Worm (Caenorhabditis elegans) whole organism, L4/young adult: ENCODE results near the gene Y69E1A.1.
"Not testable (repeated sequence)": the region's sequence is repeated elsewhere in the genome, so short reads cannot be mapped to it uniquely, and the experiment has no call there.

Experiments
- W03F9.2 ChIP-seq: fragments of 150-350 bp; optimal IDR thresholded peaks from 2 replicates; lab custom pipeline; 2014; ENCODE audit warnings: missing biosample characterization, missing genetic modification characterization
- dao-5 ChIP-seq: sonication (generic microtip); optimal IDR thresholded peaks from 2 replicates; lab custom pipeline; 2016; ENCODE audit warnings: missing genotype, missing genetic modification characterization, moderate library complexity, missing compliant biosample characterization
- him-1 ChIP-seq: sonication (generic microtip); optimal IDR thresholded peaks from 2 replicates; lab custom pipeline; 2016; ENCODE audit warnings: missing genotype, missing genetic modification reagents, missing genetic modification characterization, missing compliant biosample characterization

The Y69E1A.1 gene

DNA sequence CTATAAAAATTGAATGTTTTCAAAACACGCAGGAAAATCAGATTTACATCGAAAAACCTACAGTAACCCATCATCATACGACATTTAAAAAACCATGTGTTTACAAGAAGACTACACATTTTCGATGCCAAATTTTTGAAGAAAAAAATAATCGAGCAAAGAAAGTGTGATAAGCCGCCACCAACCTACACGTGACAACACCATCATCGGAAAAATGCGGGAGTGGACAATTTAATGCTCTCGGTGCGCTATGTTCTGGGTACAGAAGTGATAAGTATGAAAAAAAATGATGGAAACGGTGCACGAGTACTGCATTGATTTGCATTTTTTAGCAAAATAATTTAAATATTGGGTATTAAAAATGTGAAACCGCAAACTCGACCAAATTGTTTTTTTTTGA lies 16.0 kb upstream of the Y69E1A.1 start:
- TF ChIP-seq W03F9.2 (tag; lab: Kevin White, UChicago) (no peak), him-1 (no peak), dao-5 (tag; lab: Kevin White, UChicago) (no peak)

DNA sequence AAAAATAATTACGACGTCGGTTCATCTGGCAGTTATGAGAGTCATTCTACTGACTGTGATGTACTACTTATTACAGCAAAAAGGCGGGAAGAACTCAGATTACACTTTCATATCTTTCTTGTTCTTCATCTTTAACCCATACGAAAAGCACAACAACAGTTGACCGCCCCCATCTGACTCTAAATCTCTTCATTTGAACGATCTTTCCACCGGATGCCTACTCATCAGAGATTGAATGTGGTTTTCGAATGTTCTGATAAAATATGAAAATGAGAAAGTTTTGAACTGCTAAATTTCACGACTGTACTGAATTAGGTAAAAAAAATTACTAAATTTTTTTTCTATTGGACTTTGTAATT lies 9.5 kb upstream of the Y69E1A.1 start, which contains the start of gene sri-19:
sri-19 (plus strand) TSS at position 143 of the 359 bp plus-strand sequence.
- TF ChIP-seq dao-5 (tag; lab: Kevin White, UChicago) (no peak), him-1 (no peak), W03F9.2 (tag; lab: Kevin White, UChicago) (no peak)

DNA sequence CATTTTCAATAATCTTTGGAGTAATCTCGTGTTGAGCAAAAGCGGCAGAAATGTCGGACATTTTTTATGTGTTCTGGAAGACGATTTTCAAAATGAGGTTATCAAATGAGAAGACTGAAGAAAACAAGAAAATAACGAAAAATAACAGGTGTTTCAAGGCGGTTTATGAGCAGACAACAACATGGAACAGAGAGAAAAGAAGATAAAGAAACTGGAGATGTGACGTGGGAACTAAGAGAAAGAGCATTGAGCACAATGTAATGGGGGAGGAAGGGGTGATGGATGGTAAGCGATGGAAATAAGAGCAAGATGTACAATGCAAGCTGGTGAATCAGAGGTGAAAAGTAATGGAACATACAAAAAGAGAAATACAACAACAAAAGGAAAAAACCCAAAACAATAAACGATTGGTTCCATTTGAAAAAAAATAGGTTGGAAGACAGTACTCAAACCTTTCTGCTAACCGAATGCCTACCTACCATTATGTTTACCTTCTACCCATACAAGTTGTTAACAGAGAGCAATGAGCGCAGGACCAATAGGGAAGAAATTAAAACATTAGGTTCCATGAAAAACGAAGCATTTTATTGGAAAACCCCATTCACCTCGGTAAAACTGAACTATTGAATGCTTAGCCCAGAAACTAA lies 9.0 kb upstream of the Y69E1A.1 start, which contains the start of gene Y69E1A.5:
Y69E1A.5 (minus strand) TSS at position 73 of the 647 bp plus-strand sequence.
- TF ChIP-seq him-1: no peak
- no peak for TF ChIP-seq W03F9.2 (tag; lab: Kevin White, UChicago)
- TF ChIP-seq dao-5 (tag; lab: Kevin White, UChicago): no peak

DNA sequence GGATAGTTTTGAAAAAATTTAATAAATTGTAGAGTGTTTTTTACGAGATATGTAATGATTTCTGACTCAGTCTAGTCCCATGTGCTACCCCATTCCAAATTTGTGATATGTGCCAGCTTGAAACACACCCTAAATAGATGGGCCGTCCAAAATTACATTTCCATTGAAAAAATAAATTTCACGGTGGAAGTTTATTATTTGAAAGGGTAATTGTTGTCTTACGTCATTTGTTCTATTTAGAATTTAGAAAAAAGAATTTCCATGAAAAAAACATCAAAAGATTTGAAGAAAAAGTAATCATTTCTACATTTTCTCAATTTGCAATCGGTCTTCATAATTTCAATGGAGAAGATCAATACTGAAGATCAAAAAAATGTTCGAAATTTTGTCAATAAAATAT lies 6.3 kb upstream of the Y69E1A.1 start, which contains the start of gene Y69E1A.4:
Y69E1A.4 (plus strand) TSS at position 301 of the 400 bp plus-strand sequence.
- not testable (repeated sequence) for TF ChIP-seq dao-5 (tag; lab: Kevin White, UChicago); W03F9.2 (tag; lab: Kevin White, UChicago); him-1

DNA sequence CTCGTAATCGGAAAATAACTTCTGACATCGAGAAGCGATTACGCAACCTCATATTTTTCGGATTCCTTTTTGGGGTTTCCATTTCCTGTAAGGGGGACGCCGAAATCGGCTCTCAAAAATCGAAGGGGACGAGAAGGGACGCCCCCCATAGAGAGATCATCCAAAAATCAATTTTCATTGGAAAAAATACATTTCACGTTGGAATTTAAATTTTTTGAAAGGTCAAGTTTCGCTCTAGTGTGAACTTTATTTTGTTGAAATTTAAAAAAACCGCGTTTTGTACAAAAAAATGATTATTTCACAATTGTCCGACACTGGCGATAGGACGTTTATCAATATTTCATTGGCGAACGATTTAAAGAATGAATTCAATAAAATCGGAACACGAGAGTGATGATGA lies 3.3 kb upstream of the Y69E1A.1 start, which contains the start of gene Y69E1A.3:
Y69E1A.3 (plus strand) TSS at position 301 of the 400 bp plus-strand sequence.
- no peak for TF ChIP-seq him-1
- no peak for TF ChIP-seq W03F9.2 (tag; lab: Kevin White, UChicago)
- TF ChIP-seq dao-5 (tag; lab: Kevin White, UChicago): no peak

DNA sequence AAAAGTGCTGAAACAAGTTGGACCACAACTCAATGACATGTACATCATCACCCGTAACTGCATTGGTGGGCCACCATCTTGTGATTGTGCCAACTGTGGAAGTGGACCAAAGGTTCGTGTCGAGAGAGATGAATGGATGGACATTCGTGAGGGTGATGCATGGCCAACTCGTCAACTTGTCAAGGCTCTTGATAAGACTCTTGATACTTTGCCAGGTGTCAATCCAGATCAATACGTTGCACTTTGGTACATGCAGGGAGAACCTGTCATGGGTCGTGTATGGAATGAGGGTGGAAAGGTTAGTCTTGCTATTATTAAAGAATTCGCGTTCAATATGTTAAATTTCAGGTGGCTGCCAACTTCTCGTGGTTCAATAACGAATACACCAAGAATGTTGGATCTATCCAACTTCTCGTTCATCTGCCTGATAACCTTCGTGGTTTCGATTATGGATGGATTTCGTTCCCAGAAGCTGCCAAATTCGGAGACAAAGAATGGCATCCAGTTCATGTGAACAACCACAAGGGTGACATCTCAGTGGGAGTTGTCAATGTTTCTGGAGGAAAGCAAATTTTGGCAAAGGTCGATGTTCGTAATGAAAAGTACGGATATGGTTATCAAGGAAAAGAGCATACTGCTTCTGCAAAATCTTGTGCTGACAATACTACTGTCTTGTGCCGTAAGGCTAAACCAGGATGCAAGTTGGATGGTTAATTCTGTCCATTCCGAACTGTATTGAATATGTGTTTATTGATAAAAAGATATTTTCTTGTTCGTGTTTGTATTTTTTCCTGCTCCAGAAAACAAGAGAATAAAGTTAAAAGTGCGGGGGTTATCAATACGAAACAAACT lies 1.9 kb upstream of the Y69E1A.1 start:
- TF ChIP-seq W03F9.2 (tag; lab: Kevin White, UChicago) (no peak), him-1 (no peak), dao-5 (tag; lab: Kevin White, UChicago) (no peak)

DNA sequence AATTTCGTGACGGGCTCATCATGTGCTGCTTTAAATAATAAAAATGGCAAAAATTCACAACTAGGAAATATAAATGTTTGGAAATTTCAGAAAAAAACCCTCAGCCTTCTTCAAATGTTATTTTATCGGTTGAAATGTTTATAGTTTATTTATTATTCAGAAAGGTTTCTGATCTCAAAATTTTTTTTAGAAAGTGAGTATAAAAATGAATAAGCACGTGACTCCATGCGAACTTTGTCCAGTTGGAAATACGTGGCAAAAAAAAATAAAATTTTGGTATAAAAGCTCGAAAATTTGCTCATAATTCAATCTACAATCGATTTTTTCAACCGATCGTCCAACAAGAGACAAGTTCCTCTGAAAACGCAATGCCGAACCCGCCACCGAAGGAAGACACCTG lies 813 bp upstream of the Y69E1A.1 start, which contains the start of gene nsph-3.1:
nsph-3.1 (plus strand) TSS at position 301 of the 400 bp plus-strand sequence.
- TF ChIP-seq him-1 (no peak), W03F9.2 (tag; lab: Kevin White, UChicago) (no peak), dao-5 (tag; lab: Kevin White, UChicago) (no peak)

DNA sequence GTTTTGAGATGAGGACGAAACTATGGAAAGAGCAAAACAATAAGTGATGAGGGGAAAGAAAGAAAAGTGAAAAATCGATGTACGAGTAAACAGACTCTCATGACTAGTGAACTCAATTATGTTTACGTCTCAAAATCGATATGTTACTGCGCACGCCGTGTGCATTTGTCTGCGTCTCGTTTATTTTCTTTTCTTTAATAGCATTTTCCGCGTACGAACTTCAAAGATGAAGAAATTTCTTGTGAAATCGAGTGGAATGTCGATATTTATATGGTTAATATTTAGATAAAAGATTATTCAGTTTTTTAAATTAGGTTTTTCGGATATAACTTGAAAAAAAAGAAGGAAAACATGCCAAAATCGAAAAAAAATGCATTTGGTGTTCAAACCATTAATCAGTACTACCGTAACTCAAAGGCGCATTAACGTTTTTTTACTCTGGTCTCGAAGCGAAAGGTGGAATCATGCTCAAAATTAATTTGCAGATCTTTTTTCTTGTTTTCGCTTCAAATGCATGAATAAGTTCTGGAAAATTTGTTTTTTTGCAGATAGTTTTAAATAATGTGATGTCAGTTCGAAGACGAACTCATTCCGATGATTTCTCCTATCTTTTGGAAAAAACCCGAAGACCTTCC lies 11.7 kb downstream of the Y69E1A.1 start, which contains the start of gene fic-1:
fic-1 (plus strand) TSS at position 549 of the 635 bp plus-strand sequence.
- TF ChIP-seq W03F9.2 (tag; lab: Kevin White, UChicago): peak; percentile 80
- no peak for TF ChIP-seq dao-5 (tag; lab: Kevin White, UChicago)

DNA sequence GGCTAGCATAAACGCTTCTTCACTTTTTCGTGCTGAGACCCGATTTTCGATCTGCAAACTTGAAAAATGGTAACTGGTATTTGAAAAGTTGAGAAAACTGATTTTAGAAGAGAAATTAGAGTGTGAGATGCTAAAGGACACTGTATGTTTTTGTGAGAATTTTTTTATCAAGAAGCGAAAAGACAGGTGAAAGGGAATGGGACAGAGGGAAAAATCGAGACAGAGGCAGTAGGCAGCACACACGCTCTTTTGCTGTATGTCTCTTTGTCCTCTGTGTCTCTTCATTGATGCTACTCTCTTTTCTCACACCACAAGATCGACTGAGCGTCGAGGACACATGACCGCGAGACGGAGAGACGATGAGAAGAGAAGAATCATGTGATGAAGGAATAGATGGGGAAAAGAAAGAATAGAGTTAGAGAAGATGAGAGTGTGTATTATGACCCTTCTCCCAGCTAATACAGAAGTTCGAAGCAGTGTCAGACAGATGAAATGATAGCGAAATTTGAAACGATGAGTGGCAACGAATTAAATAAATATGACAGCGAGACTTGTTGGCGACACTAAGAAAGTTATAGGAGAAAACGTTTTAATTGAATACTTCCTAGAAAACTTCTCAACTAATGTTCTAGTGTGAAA lies 12.7 kb downstream of the Y69E1A.1 start, which contains the start of gene lgg-2:
lgg-2 (minus strand) TSS at position 51 of the 639 bp plus-strand sequence.
- TF ChIP-seq W03F9.2 (tag; lab: Kevin White, UChicago) (peak; percentile 83), him-1 (peak; percentile 38), dao-5 (tag; lab: Kevin White, UChicago) (peak; percentile 4)

DNA sequence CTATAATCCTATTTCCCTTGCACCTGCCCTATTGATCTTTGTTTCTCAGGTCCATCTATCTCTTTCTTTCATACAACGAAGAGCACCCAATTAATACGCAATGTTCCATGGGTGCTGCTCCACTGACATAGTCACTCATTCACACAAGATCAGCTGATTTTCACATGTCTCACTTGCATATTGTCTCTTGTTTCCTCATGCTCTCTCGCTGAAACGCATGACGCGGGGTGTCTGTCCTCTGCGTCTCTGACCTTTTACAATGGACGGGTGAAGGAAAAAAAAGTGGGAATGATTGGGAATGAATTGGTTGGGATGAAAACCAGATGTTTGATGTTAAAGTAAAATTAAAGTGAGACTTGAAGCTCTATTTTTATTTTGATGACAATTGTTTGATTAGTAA lies 13.4 kb downstream of the Y69E1A.1 start:
- TF ChIP-seq dao-5 (tag; lab: Kevin White, UChicago) (no peak), him-1 (peak; percentile 70), W03F9.2 (tag; lab: Kevin White, UChicago) (peak; percentile 81)

DNA sequence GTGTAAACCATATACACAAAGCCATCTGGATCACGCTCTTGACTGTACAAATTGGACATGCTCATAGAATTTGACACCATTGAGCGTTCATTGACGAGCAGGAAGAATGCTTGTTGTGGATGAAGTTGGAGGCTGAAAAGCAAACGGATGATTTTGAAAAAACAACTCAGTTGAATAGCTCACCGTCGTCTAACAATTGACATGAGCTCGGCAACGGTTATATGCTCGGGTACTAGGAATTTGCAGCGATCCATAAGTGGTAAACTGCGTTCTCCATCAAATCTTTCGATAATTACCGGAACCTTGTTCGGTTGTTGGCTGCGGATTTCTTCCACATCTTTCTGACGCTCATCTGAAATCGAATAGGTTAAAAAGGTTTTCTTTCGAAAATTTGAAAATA lies 13.9 kb downstream of the Y69E1A.1 start:
- TF ChIP-seq W03F9.2 (tag; lab: Kevin White, UChicago): no peak
- TF ChIP-seq dao-5 (tag; lab: Kevin White, UChicago): no peak
- TF ChIP-seq him-1: no peak

DNA sequence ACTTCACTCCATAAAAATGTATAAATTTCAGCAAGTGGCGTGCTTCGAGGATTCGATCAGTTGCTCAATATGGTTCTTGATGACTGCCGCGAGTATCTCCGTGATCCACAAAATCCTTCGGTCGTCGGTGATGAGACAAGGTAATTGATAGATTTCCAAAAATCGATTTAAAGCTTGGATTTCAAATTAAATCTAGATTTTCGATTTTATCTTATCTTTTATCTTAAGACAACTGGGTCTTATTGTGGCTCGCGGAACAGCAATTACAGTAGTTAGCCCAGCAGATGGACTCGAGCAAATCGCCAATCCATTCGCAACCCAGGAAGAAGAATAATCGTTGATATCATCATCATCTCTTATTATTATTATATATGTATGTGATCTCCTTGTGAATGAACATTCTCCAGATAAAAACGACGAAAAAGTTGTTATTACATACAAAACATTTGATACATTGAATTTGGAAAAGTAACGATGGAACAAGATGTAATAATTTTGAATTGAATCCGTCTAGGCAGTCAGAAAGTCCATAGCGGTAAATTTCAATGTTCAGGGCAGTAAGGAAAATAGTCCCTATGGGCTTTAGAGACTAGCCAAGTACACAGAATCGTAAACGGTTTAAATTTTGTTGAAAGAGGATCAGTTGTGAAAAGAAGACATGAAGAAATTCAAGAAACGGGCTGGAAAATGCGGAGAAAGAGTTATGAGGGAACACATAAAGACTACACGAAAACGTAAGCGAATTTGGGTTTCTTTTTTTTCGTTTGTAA lies 14.7 kb downstream of the Y69E1A.1 start:
- TF ChIP-seq dao-5 (tag; lab: Kevin White, UChicago) (no peak), him-1 (peak; percentile 11), W03F9.2 (tag; lab: Kevin White, UChicago) (peak; percentile 8)
